Worm (Caenorhabditis elegans): ENCODE measurements around the gene srt-31.

DNA sequence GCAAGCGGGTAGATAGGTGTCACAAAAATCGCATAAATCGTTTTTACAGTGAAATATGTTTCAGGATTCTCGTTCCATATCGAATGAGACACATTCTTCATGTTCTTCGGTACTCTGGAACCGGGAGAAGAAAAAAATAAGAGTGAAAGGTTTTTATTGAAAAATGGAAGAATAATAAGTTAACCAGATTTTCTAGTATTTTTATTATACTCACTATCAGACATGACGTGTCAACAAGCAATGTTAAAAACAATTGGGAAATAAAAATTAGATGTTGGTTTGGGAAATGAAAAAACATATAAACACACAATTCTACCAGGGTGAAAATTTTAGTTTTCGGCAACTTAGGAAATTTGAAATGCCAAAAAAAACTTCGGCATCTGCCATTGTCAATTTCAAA, 39.7 kb downstream of the srt-31 start, which contains the start of gene srh-37:
- TF ChIP-seq elt-3 (tag; optimal IDR thresholded peaks at IDR 0.05) (no peak), gmeb-1 (tag; optimal IDR thresholded peaks at IDR 0.05) (no peak), ceh-82 (tag; optimal IDR thresholded peaks at IDR 0.05) (no peak), ama-1 (optimal IDR thresholded peaks at IDR 0.05) (no peak), unc-62 (GFP tag; optimal IDR thresholded peaks at IDR 0.05) (no peak), ztf-11 (tag; optimal IDR thresholded peaks at IDR 0.05) (no peak), mab-5 (tag; optimal IDR thresholded peaks at IDR 0.05) (no peak), lsy-2 (tag; optimal IDR thresholded peaks at IDR 0.05) (no peak), lin-13 (GFP tag; optimal IDR thresholded peaks at IDR 0.05) (no peak)
